Fruit fly (Drosophila melanogaster) whole organism, embryonic: Measurements from ENCODE around the gene Chmp1.

Experiments
- Bdp1 ChIP-seq: fragments of 200-800 bp; sonication (Bioruptor generic); optimal IDR thresholded peaks from 3 replicates; lab custom pipeline; 2016; ENCODE audit warnings: missing biosample characterization, missing genetic modification characterization
- Bgb ChIP-seq: fragments of 200-800 bp; sonication (Bioruptor generic); IDR thresholded peaks from 2 replicates; pipeline ENCODE4 v1.3.6; 2022; ENCODE audit warnings: missing biosample characterization, missing genetic modification characterization; ENCODE audit not compliant: partially characterized antibody
- Blimp-1 ChIP-seq: fragments of 200-800 bp; sonication (Bioruptor generic); optimal IDR thresholded peaks from 3 replicates; lab custom pipeline; 2018; ENCODE audit warnings: missing biosample characterization, missing genetic modification characterization, mild to moderate bottlenecking, moderate library complexity, missing genetic modification reagents
- CG10565 ChIP-seq: fragments of 200-800 bp; sonication (Bioruptor generic); optimal IDR thresholded peaks from 3 replicates; lab custom pipeline; 2016; ENCODE audit warnings: missing biosample characterization, mild to moderate bottlenecking, missing genetic modification characterization
- CG11247 ChIP-seq: fragments of 200-800 bp; sonication (Bioruptor generic); IDR thresholded peaks from 2 replicates; pipeline ENCODE4 v1.3.6; 2022; ENCODE audit warnings: missing biosample characterization, missing genetic modification characterization
- CG12391 ChIP-seq: fragments of 200-800 bp; sonication (Bioruptor generic); optimal IDR thresholded peaks from 3 replicates; lab custom pipeline; 2018; ENCODE audit warnings: missing biosample characterization, mild to moderate bottlenecking, missing genetic modification characterization, moderate library complexity
- CG13287 ChIP-seq: fragments of 200-800 bp; sonication (Bioruptor generic); IDR thresholded peaks from 2 replicates; pipeline ENCODE4 v1.3.6; 2022; ENCODE audit warnings: missing biosample characterization, missing genetic modification characterization; ENCODE audit not compliant: partially characterized antibody
- CG15073 ChIP-seq: fragments of 200-800 bp; sonication (Bioruptor generic); optimal IDR thresholded peaks from 2 replicates; lab custom pipeline; 2016; ENCODE audit warnings: missing biosample characterization, missing genetic modification characterization
- CG15514 ChIP-seq: fragments of 200-800 bp; sonication (Bioruptor generic); optimal IDR thresholded peaks from 3 replicates; lab custom pipeline; 2017; ENCODE audit warnings: missing biosample characterization, missing genetic modification characterization, mild to moderate bottlenecking, moderate library complexity, missing genetic modification reagents
- CG16815 ChIP-seq: fragments of 200-800 bp; sonication (Bioruptor generic); optimal IDR thresholded peaks from 3 replicates; lab custom pipeline; 2017; ENCODE audit warnings: missing biosample characterization, mild to moderate bottlenecking, missing genetic modification characterization
- CG30403 ChIP-seq: fragments of 200-800 bp; sonication (Bioruptor generic); optimal IDR thresholded peaks from 3 replicates; lab custom pipeline; 2016; ENCODE audit warnings: missing biosample characterization, missing genetic modification characterization
- CG32532 ChIP-seq: fragments of 200-800 bp; sonication (Bioruptor generic); IDR thresholded peaks from 2 replicates; pipeline ENCODE4 v1.3.6; 2022; ENCODE audit warnings: missing biosample characterization, missing genetic modification characterization
- CG32772 ChIP-seq: fragments of 200-800 bp; sonication (Bioruptor generic); IDR thresholded peaks from 2 replicates; pipeline ENCODE4 v1.3.6; 2022; ENCODE audit warnings: missing biosample characterization, missing genetic modification characterization
- CG3281 ChIP-seq: fragments of 200-800 bp; sonication (Bioruptor generic); optimal IDR thresholded peaks from 3 replicates; lab custom pipeline; 2017; ENCODE audit warnings: missing biosample characterization, mild to moderate bottlenecking, missing genetic modification characterization
- CG4282 ChIP-seq: fragments of 200-800 bp; sonication (Bioruptor generic); optimal IDR thresholded peaks from 2 replicates; lab custom pipeline; 2016; ENCODE audit warnings: missing biosample characterization, missing genetic modification characterization
- CG4328 ChIP-seq: fragments of 200-800 bp; sonication (Bioruptor generic); optimal IDR thresholded peaks from 3 replicates; lab custom pipeline; 2017; ENCODE audit warnings: missing biosample characterization, missing genetic modification reagents, missing genetic modification characterization
- CG5180 ChIP-seq: fragments of 200-800 bp; sonication (Bioruptor generic); optimal IDR thresholded peaks from 3 replicates; lab custom pipeline; 2017; ENCODE audit warnings: missing biosample characterization, missing genetic modification characterization, mild to moderate bottlenecking, moderate library complexity, missing genetic modification reagents
- CG8765 ChIP-seq: fragments of 200-800 bp; sonication (Bioruptor generic); IDR thresholded peaks from 2 replicates; pipeline ENCODE4 v1.3.6; 2022; ENCODE audit warnings: missing biosample characterization, missing genetic modification characterization
- Dip3 ChIP-seq: fragments of 200-800 bp; sonication (Bioruptor generic); optimal IDR thresholded peaks from 3 replicates; lab custom pipeline; 2016; ENCODE audit warnings: missing biosample characterization, missing genetic modification characterization
- Elba2 ChIP-seq: fragments of 200-800 bp; sonication (Bioruptor generic); optimal IDR thresholded peaks from 3 replicates; lab custom pipeline; 2016; ENCODE audit warnings: missing biosample characterization, missing genetic modification characterization
- Hmx ChIP-seq: fragments of 200-800 bp; sonication (Bioruptor generic); optimal IDR thresholded peaks from 2 replicates; lab custom pipeline; 2016; ENCODE audit warnings: missing biosample characterization, missing genetic modification characterization
- MESR4 ChIP-seq: fragments of 200-800 bp; sonication (Bioruptor generic); optimal IDR thresholded peaks from 2 replicates; lab custom pipeline; 2018; ENCODE audit warnings: missing biosample characterization, mild to moderate bottlenecking, missing genetic modification characterization, moderate library complexity
- Mes4 ChIP-seq: fragments of 200-800 bp; sonication (Bioruptor generic); optimal IDR thresholded peaks from 2 replicates; lab custom pipeline; 2016; ENCODE audit warnings: missing biosample characterization, missing genetic modification characterization
- Myb ChIP-seq: fragments of 200-800 bp; sonication (Bioruptor generic); optimal IDR thresholded peaks from 2 replicates; lab custom pipeline; 2016; ENCODE audit warnings: missing biosample characterization, missing genetic modification characterization
- NfI ChIP-seq: fragments of 200-800 bp; sonication (Bioruptor generic); optimal IDR thresholded peaks from 3 replicates; lab custom pipeline; 2018; ENCODE audit warnings: missing biosample characterization, mild to moderate bottlenecking, missing genetic modification characterization, moderate library complexity
- Pdp1 ChIP-seq, 2 experiments: fragments of 200-800 bp; sonication (Bioruptor generic); optimal IDR thresholded peaks; 3 replicates each; lab custom pipeline; 2016; ENCODE audit warnings: missing biosample characterization in 2 of 2, missing genetic modification characterization in 2 of 2, mild to moderate bottlenecking in 1 of 2, moderate library complexity in 1 of 2
- Ravus ChIP-seq: fragments of 200-800 bp; sonication (Bioruptor generic); IDR thresholded peaks from 2 replicates; pipeline ENCODE4 v1.3.6; 2022; ENCODE audit warnings: missing biosample characterization, missing genetic modification characterization
- Usf ChIP-seq: fragments of 200-800 bp; sonication (Bioruptor generic); optimal IDR thresholded peaks from 2 replicates; lab custom pipeline; 2017; ENCODE audit warnings: missing genotype, missing biosample characterization, missing genetic modification characterization
- ash1 ChIP-seq: fragments of 200-800 bp; sonication (Bioruptor generic); optimal IDR thresholded peaks from 2 replicates; lab custom pipeline; 2018; ENCODE audit warnings: missing biosample characterization, mild to moderate bottlenecking, missing genetic modification characterization
- cato ChIP-seq: fragments of 200-800 bp; sonication (Bioruptor generic); optimal IDR thresholded peaks from 2 replicates; lab custom pipeline; 2016; ENCODE audit warnings: missing biosample characterization, missing genetic modification characterization, borderline replicate concordance
- caup ChIP-seq: fragments of 200-800 bp; sonication (Bioruptor generic); optimal IDR thresholded peaks from 3 replicates; lab custom pipeline; 2017; ENCODE audit warnings: missing biosample characterization, mild to moderate bottlenecking, missing genetic modification characterization, moderate library complexity; ENCODE audit not compliant: severe bottlenecking
- cg ChIP-seq: fragments of 200-800 bp; sonication (Bioruptor generic); optimal IDR thresholded peaks from 3 replicates; lab custom pipeline; 2019; ENCODE audit warnings: missing biosample characterization, mild to moderate bottlenecking, missing genetic modification characterization, moderate library complexity
- chinmo ChIP-seq: fragments of 200-800 bp; sonication (Bioruptor generic); IDR thresholded peaks from 4 replicates; pipeline ENCODE4 v1.3.6; 2022; ENCODE audit warnings: missing biosample characterization, missing genetic modification characterization; ENCODE audit not compliant: partially characterized antibody
- gem ChIP-seq: fragments of 200-800 bp; sonication (Bioruptor generic); optimal IDR thresholded peaks from 2 replicates; lab custom pipeline; 2019; ENCODE audit warnings: missing biosample characterization, mild to moderate bottlenecking, missing genetic modification characterization, moderate library complexity
- grau ChIP-seq: fragments of 200-800 bp; optimal IDR thresholded peaks from 3 replicates; lab custom pipeline; 2019; ENCODE audit warnings: missing biosample characterization, mild to moderate bottlenecking, missing genetic modification characterization, moderate library complexity
- gt ChIP-seq: fragments of 200-800 bp; sonication (Bioruptor generic); IDR thresholded peaks from 2 replicates; pipeline ENCODE4 v1.3.6; 2022; ENCODE audit warnings: missing biosample characterization, missing genetic modification characterization
- nau ChIP-seq: fragments of 200-800 bp; sonication (Bioruptor generic); optimal IDR thresholded peaks from 3 replicates; lab custom pipeline; 2017; ENCODE audit warnings: missing biosample characterization, mild to moderate bottlenecking, missing genetic modification characterization, missing genetic modification reagents
- nerfin-2 ChIP-seq: fragments of 200-800 bp; sonication (Bioruptor generic); IDR thresholded peaks from 2 replicates; pipeline ENCODE4 v1.3.6; 2022; ENCODE audit warnings: missing biosample characterization, missing genetic modification characterization; ENCODE audit not compliant: partially characterized antibody
- nmo ChIP-seq: fragments of 200-800 bp; sonication (Bioruptor generic); optimal IDR thresholded peaks from 2 replicates; lab custom pipeline; 2018; ENCODE audit warnings: missing biosample characterization, mild to moderate bottlenecking, missing genetic modification characterization, moderate library complexity
- pan ChIP-seq, 4 experiments: fragments of >200 bp in 3 of 4; fragments of 200-800 bp in 1 of 4; sonication (Bioruptor generic) in 1 of 4; optimal IDR thresholded peaks in 3 of 4; IDR thresholded peaks in 1 of 4; 2 replicates each; pipeline versions ENCODE4 v1.3.6 to Lab custom; 2017 to 2022; ENCODE audit warnings: missing biosample characterization in 2 of 4, missing genetic modification characterization in 2 of 4, mixed read lengths in 1 of 4
- pfk ChIP-seq: fragments of 200-800 bp; sonication (Bioruptor generic); optimal IDR thresholded peaks from 2 replicates; lab custom pipeline; 2018; ENCODE audit warnings: missing biosample characterization, mild to moderate bottlenecking, missing genetic modification characterization, moderate library complexity
- sisA ChIP-seq: fragments of 200-800 bp; sonication (Bioruptor generic); IDR thresholded peaks from 2 replicates; pipeline ENCODE4 v1.3.6; 2022; ENCODE audit warnings: missing biosample characterization, missing genetic modification characterization
- sug ChIP-seq: fragments of 200-800 bp; optimal IDR thresholded peaks from 2 replicates; lab custom pipeline; 2019; ENCODE audit warnings: missing biosample characterization, mild to moderate bottlenecking, missing genetic modification characterization, moderate library complexity
- unc-4 ChIP-seq: fragments of 200-800 bp; sonication (Bioruptor generic); IDR thresholded peaks from 2 replicates; pipeline ENCODE4 v1.3.6; 2022; ENCODE audit warnings: missing biosample characterization, missing genetic modification characterization; ENCODE audit not compliant: partially characterized antibody
- wdn ChIP-seq: fragments of 200-800 bp; sonication (Bioruptor generic); IDR thresholded peaks from 2 replicates; pipeline ENCODE4 v1.3.6; 2022; ENCODE audit warnings: missing biosample characterization, missing genetic modification characterization
- zen2 ChIP-seq: fragments of 200-800 bp; sonication (Bioruptor generic); IDR thresholded peaks from 3 replicates; pipeline ENCODE4 v1.3.6; 2022; ENCODE audit warnings: missing biosample characterization, missing genetic modification characterization; ENCODE audit not compliant: partially characterized antibody

Chmp1 gene

DNA sequence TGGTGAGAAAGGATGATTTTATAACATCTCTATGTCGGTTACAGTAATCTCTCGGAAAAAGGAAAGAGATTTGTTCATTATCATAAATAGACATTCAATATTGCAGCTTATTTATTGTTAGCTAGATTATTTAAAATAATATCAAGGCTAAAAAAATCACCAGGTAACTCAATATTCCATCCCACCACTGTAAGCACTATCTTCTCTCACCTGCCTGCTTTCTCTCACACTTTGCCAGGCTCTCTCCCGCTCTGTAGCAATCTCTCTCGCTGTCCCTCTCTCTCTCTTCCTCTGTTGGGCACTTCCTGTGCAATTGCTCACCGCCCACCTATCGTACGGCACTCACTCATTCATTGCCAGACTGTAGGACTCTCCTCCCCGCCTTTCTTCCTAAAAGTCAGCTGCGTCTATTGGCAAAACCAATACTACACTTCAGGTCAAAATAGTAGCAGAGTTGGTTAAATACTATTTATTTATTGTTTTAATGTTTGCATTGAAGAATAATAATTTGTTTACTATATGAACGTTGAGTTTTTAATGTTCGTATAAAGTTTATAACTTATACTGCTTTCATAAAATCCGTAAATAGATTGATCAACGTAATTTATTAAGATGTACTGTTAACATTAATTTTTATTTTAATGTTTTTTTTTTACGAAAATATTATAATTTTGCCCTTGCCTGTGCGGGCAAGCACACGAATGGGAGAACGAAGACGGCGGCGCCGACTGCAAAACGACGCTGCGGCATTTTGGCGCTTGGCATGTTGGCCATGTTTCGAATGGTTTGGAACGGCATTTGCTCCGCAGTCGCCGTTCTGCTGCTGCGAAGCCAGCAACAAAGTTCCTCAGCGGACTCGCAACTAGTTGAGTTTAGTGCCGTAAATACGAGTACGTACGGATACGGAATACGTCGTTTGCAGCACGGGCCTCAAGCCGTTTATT lies 43.0 kb downstream of the Chmp1 start (continued):
- TF ChIP-seq wdn (GFP tag; lab: Robert Waterston, UW) = peak; percentile 91
- peak; percentile 94 for TF ChIP-seq Ravus (GFP tag; lab: Robert Waterston, UW)
- TF ChIP-seq CG3281 = peak; percentile 91
- peak; percentile 81 for TF ChIP-seq Blimp-1
- no peak for TF ChIP-seq chinmo (GFP tag; lab: Robert Waterston, UW)
- peak; percentile 86 for TF ChIP-seq Hmx
- peak; percentile 48; the same call in 1 of the 2 replicates for TF ChIP-seq Bgb (GFP tag; lab: Robert Waterston, UW)
- peak; percentile 16; the same call in 1 of the 2 replicates for TF ChIP-seq CG13287 (GFP tag; lab: Robert Waterston, UW)
- peak; percentile 88 for TF ChIP-seq gt
- TF ChIP-seq grau (tag; lab: Kevin White, UChicago) = peak; percentile 96
- TF ChIP-seq caup (GFP tag; lab: Kevin White, UChicago) = peak; percentile 94
- TF ChIP-seq CG30403 (GFP tag; lab: Kevin White, UChicago) = peak; percentile 90
- peak; percentile 89 for TF ChIP-seq CG12391 (tag; lab: Kevin White, UChicago)
- TF ChIP-seq Pdp1 (GFP tag; optimal IDR thresholded peaks at IDR 0.05; lab: Kevin White, UChicago) = peak; percentile 78 to 96
- TF ChIP-seq sisA (GFP tag; lab: Robert Waterston, UW) = peak; percentile 98
- TF ChIP-seq zen2 = no peak
- TF ChIP-seq NfI (GFP tag; lab: Kevin White, UChicago) = peak; percentile 94
- peak; percentile 86 for TF ChIP-seq CG15514 (GFP tag; lab: Kevin White, UChicago)
- TF ChIP-seq Dip3 = peak; percentile 92
- peak; percentile 77 for TF ChIP-seq Bdp1 (GFP tag; lab: Kevin White, UChicago)
- TF ChIP-seq CG10565 (GFP tag; lab: Kevin White, UChicago) = peak; percentile 30
- peak; percentile 27 for TF ChIP-seq MESR4 (GFP tag; lab: Kevin White, UChicago)
- no peak for TF ChIP-seq nerfin-2
- TF ChIP-seq CG5180 (GFP tag; lab: Kevin White, UChicago) = peak; percentile 71
- TF ChIP-seq CG16815 (GFP tag; lab: Kevin White, UChicago) = peak; percentile 87
- peak; percentile 88 for TF ChIP-seq Mes4
- peak; percentile 95 for TF ChIP-seq gem (tag; lab: Kevin White, UChicago)
- no peak for TF ChIP-seq pfk (GFP tag; lab: Kevin White, UChicago)
- peak; percentile 88 for TF ChIP-seq CG4328 (GFP tag; lab: Kevin White, UChicago)
- TF ChIP-seq CG32772 (GFP tag; lab: Robert Waterston, UW) = peak; percentile 98
- peak; percentile 67 for TF ChIP-seq Usf (GFP tag; lab: Kevin White, UChicago)
- peak; percentile 92 for TF ChIP-seq nmo (GFP tag; lab: Kevin White, UChicago)
- TF ChIP-seq CG4282 = peak; percentile 74
- no peak for TF ChIP-seq pan (optimal IDR thresholded peaks at IDR 0.05; lab: Kevin White, UChicago)
- peak in 1 of 2 experiments; percentile 98 for TF ChIP-seq pan (GFP tag; optimal IDR thresholded peaks at IDR 0.05 in 1 of 2, IDR thresholded peaks at IDR 0.05 in 1 of 2)
- peak; percentile 73 for TF ChIP-seq Myb (GFP tag; lab: Kevin White, UChicago)
- TF ChIP-seq CG32532 = peak; percentile 99
- TF ChIP-seq nau (GFP tag; lab: Kevin White, UChicago) = peak; percentile 83
- peak; percentile 95 for TF ChIP-seq CG8765 (GFP tag; lab: Robert Waterston, UW)
- TF ChIP-seq unc-4 (GFP tag; lab: Robert Waterston, UW) = no peak
- TF ChIP-seq CG15073 (GFP tag; lab: Kevin White, UChicago) = peak; percentile 97
- no peak for TF ChIP-seq cg (GFP tag; lab: Kevin White, UChicago)
- TF ChIP-seq CG11247 (GFP tag; lab: Robert Waterston, UW) = peak; percentile 99
- peak; percentile 80 for TF ChIP-seq ash1
- no peak for TF ChIP-seq Elba2 (GFP tag; lab: Kevin White, UChicago)
- peak; percentile 74 for TF ChIP-seq cato
- peak; percentile 90 for TF ChIP-seq sug (tag; lab: Kevin White, UChicago)
